Worm (Caenorhabditis elegans) whole organism, L3 larva: ENCODE results near the gene tomm-70.

ENCODE experiments used
- R02D3.7 ChIP-seq: fragments of 150-350 bp; optimal IDR thresholded peaks from 2 replicates; lab custom pipeline; 2014; ENCODE audit warnings: missing biosample characterization, missing genetic modification characterization
- fkh-10 ChIP-seq: sonication (generic microtip); optimal IDR thresholded peaks from 2 replicates; lab custom pipeline; 2017; ENCODE audit warnings: missing biosample characterization, missing genetic modification reagents, missing genetic modification characterization
- sea-2 ChIP-seq: fragments of 150-350 bp; sonication (generic microtip); optimal IDR thresholded peaks from 4 replicates; lab custom pipeline; 2014; ENCODE audit warnings: missing biosample characterization, missing genetic modification reagents, missing genetic modification characterization
- unc-62 ChIP-seq: fragments of 150-350 bp; sonication (generic microtip); optimal IDR thresholded peaks from 4 replicates; lab custom pipeline; 2014; ENCODE audit warnings: missing biosample characterization, missing genetic modification reagents, missing genetic modification characterization

ce11 chrIII:8731310-8731709 is 23.2 kb downstream of the tomm-70 start, which contains the start of gene ZK370.4:
- TF ChIP-seq sea-2 = no peak
- TF ChIP-seq fkh-10 = no peak
- no peak for TF ChIP-seq R02D3.7
- TF ChIP-seq unc-62 (GFP tag; lab: Kevin White, UChicago) = no peak
